Worm (Caenorhabditis elegans): Measurements from ENCODE around the gene imph-1.

- TF ChIP-seq W03F9.2 (tag; optimal IDR thresholded peaks at IDR 0.05) (peak; percentile 80), him-1 (tag; optimal IDR thresholded peaks at IDR 0.05) (peak; percentile 66), dao-5 (tag; optimal IDR thresholded peaks at IDR 0.05) (peak; percentile 54)
These were observed 15.0 kb downstream of the imph-1 start, which contains the start of gene idhg-1 for ce11 chrIII:4568455-4568854.

Data from whole organism, L4/young adult.